Fruit fly (Drosophila melanogaster) S2 (cell line): Measurements from ENCODE around the gene CG9953.

Experiments
- CG8478 ChIP-seq: fragments of >200 bp; optimal IDR thresholded peaks from 2 replicates; lab custom pipeline; 2018
- CTCF ChIP-seq, 2 experiments: fragments of >200 bp; optimal IDR thresholded peaks; 2 replicates each; lab custom pipeline; 2018

DNA sequence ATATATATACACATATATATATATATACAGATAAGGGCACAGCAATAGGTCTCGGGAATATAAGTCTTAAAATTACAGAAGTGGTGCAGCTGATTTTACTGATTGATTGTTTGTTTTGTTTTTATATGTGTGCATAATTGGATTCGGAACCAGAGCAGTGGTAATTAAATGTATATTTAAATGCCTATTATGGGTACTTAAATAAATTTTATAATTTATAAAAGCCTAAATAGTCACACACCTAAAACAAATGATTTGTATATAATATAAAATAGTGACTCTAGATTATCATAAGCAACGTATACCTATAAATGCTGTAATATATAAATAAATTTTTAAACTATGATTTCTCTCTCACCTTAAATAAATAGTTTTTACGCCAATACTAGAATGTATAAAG lies 40.0 kb downstream of the CG9953 start:
- no peak for TF ChIP-seq CG8478
- TF ChIP-seq CTCF (optimal IDR thresholded peaks at IDR 0.05; lab: Kevin White, UChicago): no peak
